Worm (Caenorhabditis elegans): ENCODE results near the gene ugt-7.

DNA sequence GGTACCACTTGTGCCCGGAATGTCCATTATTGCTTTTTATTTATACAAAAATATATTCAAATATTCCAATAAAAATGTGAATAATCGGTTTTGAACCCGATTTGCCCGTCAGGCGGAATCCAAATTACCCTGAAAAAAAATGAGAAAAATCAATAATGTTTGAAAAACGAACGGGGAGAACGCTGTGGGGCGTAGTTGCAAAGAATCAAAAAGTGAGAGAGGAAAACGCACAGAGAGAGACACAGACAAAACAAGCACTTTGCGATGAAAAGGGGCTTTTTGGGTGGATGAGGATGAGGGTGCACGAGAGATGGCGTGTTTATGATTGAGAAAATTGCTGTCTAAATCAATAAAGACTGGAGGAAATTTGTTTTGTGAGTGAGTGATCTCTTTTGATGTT, 37.4 kb downstream of the ugt-7 start, which contains the start of gene tam-1:
- no peak for TF ChIP-seq W03F9.2 (tag; optimal IDR thresholded peaks at IDR 0.05)
- no peak for TF ChIP-seq him-1 (tag; optimal IDR thresholded peaks at IDR 0.05)
- TF ChIP-seq dao-5 (tag; optimal IDR thresholded peaks at IDR 0.05), result no peak

Data from whole organism, L4/young adult.